Fruit fly (Drosophila melanogaster): Measurements from ENCODE around the gene CG31286.

DNA sequence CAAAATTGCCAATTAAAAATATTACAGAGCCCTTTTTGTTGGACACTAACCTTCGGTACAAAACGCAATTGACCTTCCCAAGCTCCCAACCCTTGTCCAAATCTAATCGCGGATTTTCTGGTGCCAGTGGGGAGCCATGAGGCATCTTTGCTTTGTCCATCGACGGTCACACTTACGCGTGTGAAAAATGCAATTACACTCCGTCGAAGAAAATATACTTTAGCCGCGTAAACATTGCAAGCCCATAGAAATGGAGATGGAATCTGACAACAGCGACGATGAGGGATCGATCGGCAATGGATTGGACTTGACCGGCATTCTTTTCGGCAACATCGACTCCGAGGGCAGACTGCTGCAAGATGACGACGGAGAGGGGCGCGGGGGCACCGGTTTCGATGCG lies 5.7 kb downstream of the CG31286 start, which contains the start of gene Taf1:
- TF ChIP-seq Abd-B (GFP tag; optimal IDR thresholded peaks at IDR 0.05): no peak
- TF ChIP-seq ase (GFP tag; IDR thresholded peaks at IDR 0.05): no peak
- TF ChIP-seq ERR (GFP tag; optimal IDR thresholded peaks at IDR 0.05): no peak
- TF ChIP-seq kay (GFP tag; optimal IDR thresholded peaks at IDR 0.05): no peak

Measured in whole organism, embryonic.